Fruit fly (Drosophila melanogaster): ENCODE data around the gene Mpi.

Gene Mpi

DNA sequence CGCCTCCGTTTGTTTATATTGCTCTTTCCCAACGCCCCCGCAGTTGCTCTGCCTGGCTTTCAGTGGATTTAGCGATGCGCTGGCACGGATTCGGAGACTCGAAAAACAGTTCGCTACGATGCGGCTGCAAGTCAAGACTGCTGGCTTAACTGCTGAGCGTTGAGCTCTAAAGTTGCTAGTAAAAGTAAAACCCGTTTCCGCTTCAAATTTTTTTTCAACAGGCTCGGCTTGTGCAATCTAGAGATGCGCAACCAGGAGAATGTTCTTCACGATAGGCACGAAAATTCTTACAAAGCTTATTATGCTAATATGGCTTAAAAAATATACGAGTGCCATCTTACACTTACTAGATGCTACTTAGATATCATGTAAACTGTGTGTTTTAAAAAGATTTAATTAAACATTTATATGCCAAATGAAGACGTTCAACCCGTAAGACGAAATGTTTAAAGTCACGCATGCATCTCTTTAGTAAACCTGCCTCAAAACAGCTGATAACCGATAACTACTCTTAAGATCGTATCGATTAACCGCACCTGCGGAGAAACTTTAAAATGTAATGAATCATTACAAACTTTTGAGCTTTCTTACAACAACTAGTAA is 12.0 kb upstream of the Mpi start, which contains the start of gene CG12948 (continued):
- TF ChIP-seq sna (GFP tag; IDR thresholded peaks at IDR 0.05; ENCODE audit: partially characterized antibody) (peak; percentile 96), shn (GFP tag; optimal IDR thresholded peaks at IDR 0.05) (no peak), Nf-YA (GFP tag; IDR thresholded peaks at IDR 0.05) (no peak), row (GFP tag; IDR thresholded peaks at IDR 0.05) (peak; percentile 95), Usf (GFP tag; optimal IDR thresholded peaks at IDR 0.05) (no peak), ind (GFP tag; optimal IDR thresholded peaks at IDR 0.05) (peak; percentile 45), CG14667 (GFP tag; IDR thresholded peaks at IDR 0.05) (no peak), sens-2 (GFP tag; IDR thresholded peaks at IDR 0.05) (no peak), CG7963 (GFP tag; IDR thresholded peaks at IDR 0.05; ENCODE audit: partially characterized antibody) (peak; percentile 66; the same call in 2 of the 3 replicates), tx (GFP tag; optimal IDR thresholded peaks at IDR 0.05) (peak; percentile 41), CG4328 (GFP tag; optimal IDR thresholded peaks at IDR 0.05) (no peak), HLH54F (GFP tag; optimal IDR thresholded peaks at IDR 0.05) (peak; percentile 53), hkb (optimal IDR thresholded peaks at IDR 0.05) (no peak), hkb (GFP tag; IDR thresholded peaks at IDR 0.05) (no peak), tll (GFP tag; optimal IDR thresholded peaks at IDR 0.05) (no peak), toy (GFP tag; IDR thresholded peaks at IDR 0.05) (no peak), Sry-β (GFP tag; optimal IDR thresholded peaks at IDR 0.05) (peak; percentile 90), CG11093 (GFP tag; IDR thresholded peaks at IDR 0.05) (0 out of 3 replicates have a peak, but pooled peaks have one; percentile 27), gcm2 (GFP tag; optimal IDR thresholded peaks at IDR 0.05) (no peak), odd (GFP tag; optimal IDR thresholded peaks at IDR 0.05) (no peak), HLH3B (GFP tag; IDR thresholded peaks at IDR 0.05) (0 out of 2 replicates have a peak, but pooled peaks have one; percentile 16), Dbx (GFP tag; IDR thresholded peaks at IDR 0.05) (peak; percentile 11; the same call in 1 of the 3 replicates), ERR (GFP tag; optimal IDR thresholded peaks at IDR 0.05) (peak; percentile 29), CG13894 (tag; optimal IDR thresholded peaks at IDR 0.05) (no peak), NFAT (GFP tag; IDR thresholded peaks at IDR 0.05) (peak; percentile 64), chif (GFP tag; optimal IDR thresholded peaks at IDR 0.05) (peak in 1 of 2 experiments; percentile 63), cg (GFP tag; optimal IDR thresholded peaks at IDR 0.05) (no peak), Dll (GFP tag; IDR thresholded peaks at IDR 0.05; ENCODE audit: partially characterized antibody) (peak; percentile 99), lilli (GFP tag; optimal IDR thresholded peaks at IDR 0.05) (peak; percentile 72), Lpt (GFP tag; optimal IDR thresholded peaks at IDR 0.05) (no peak), nerfin-1 (tag; optimal IDR thresholded peaks at IDR 0.05) (peak; percentile 49), CG6791 (GFP tag; IDR thresholded peaks at IDR 0.05; ENCODE audit: partially characterized antibody) (peak; percentile 72), corto (GFP tag; optimal IDR thresholded peaks at IDR 0.05) (peak; percentile 49), CG34224 (GFP tag; IDR thresholded peaks at IDR 0.05; ENCODE audit: partially characterized antibody) (peak; percentile 96), CG31388 (GFP tag; optimal IDR thresholded peaks at IDR 0.05) (no peak), nom (GFP tag; optimal IDR thresholded peaks at IDR 0.05) (peak; percentile 65), Scr (GFP tag; IDR thresholded peaks at IDR 0.05; ENCODE audit: partially characterized antibody) (peak; percentile 96), CG9727 (GFP tag; optimal IDR thresholded peaks at IDR 0.05) (peak; percentile 61), CG8089 (GFP tag; optimal IDR thresholded peaks at IDR 0.05) (no peak), otp (GFP tag; IDR thresholded peaks at IDR 0.05) (no peak), CG9817 (tag; optimal IDR thresholded peaks at IDR 0.05) (peak; percentile 54), trem (tag; optimal IDR thresholded peaks at IDR 0.05) (peak; percentile 56), lbe (GFP tag; optimal IDR thresholded peaks at IDR 0.05) (peak; percentile 64), Fer1 (GFP tag; optimal IDR thresholded peaks at IDR 0.05) (peak; percentile 57), zfh2 (GFP tag; optimal IDR thresholded peaks at IDR 0.05) (peak; percentile 20), Elba2 (GFP tag; optimal IDR thresholded peaks at IDR 0.05) (no peak), CG9437 (GFP tag; optimal IDR thresholded peaks at IDR 0.05) (peak; percentile 30), dm (GFP tag; optimal IDR thresholded peaks at IDR 0.05) (peak; percentile 22), CG6813 (GFP tag; optimal IDR thresholded peaks at IDR 0.05) (no peak), sqz (GFP tag; optimal IDR thresholded peaks at IDR 0.05) (peak; percentile 97)

All from whole organism, embryonic.